Worm (Caenorhabditis elegans) whole organism, midembryonic: ENCODE measurements around the gene skr-17.

ENCODE experiments used
- T22C8.4 ChIP-seq: fragments of 200-800 bp; sonication (Bioruptor generic); IDR thresholded peaks from 2 replicates; pipeline ENCODE4 v1.3.6; 2022; ENCODE audit warnings: missing genetic modification characterization, missing compliant biosample characterization
- cog-1 ChIP-seq: sonication (generic microtip); optimal IDR thresholded peaks from 2 replicates; lab custom pipeline; 2016; ENCODE audit warnings: missing genetic modification characterization, missing compliant biosample characterization
- flt-1 ChIP-seq: fragments of 200-800 bp; sonication (Bioruptor generic); IDR thresholded peaks from 2 replicates; pipeline ENCODE4 v1.3.6; 2022; ENCODE audit warnings: missing genetic modification characterization, missing compliant biosample characterization
- med-1 ChIP-seq: sonication (generic microtip); optimal IDR thresholded peaks from 2 replicates; lab custom pipeline; 2017; ENCODE audit warnings: missing genetic modification characterization, mild to moderate bottlenecking, missing compliant biosample characterization, antibody characterized with exemption, missing genetic modification reagents; ENCODE audit not compliant: insufficient read depth
- ref-1 ChIP-seq: fragments of 200-800 bp; sonication (Bioruptor generic); conservative IDR thresholded peaks from 2 replicates; pipeline ENCODE4 v1.3.6; 2022; ENCODE audit warnings: missing genetic modification reagents, missing genetic modification characterization, missing compliant biosample characterization
- tab-1 ChIP-seq: fragments of 200-800 bp; sonication (Bioruptor generic); IDR thresholded peaks from 2 replicates; pipeline ENCODE4 v1.3.6; 2022; ENCODE audit warnings: missing genetic modification characterization, missing compliant biosample characterization
- ztf-29 ChIP-seq: fragments of 200-800 bp; sonication (Bioruptor generic); IDR thresholded peaks from 2 replicates; pipeline ENCODE4 v1.3.6; 2022; ENCODE audit warnings: missing genetic modification reagents, missing genetic modification characterization, missing compliant biosample characterization

ce11 chrII:7792514-7792913, 9.2 kb downstream of the skr-17 start:
- TF ChIP-seq tab-1 (GFP tag; lab: Robert Waterston, UW) (no peak), flt-1 (GFP tag; lab: Robert Waterston, UW) (no peak), ref-1 (GFP tag; lab: Robert Waterston, UW) (no peak), T22C8.4 (GFP tag; lab: Robert Waterston, UW) (no peak), ztf-29 (GFP tag; lab: Robert Waterston, UW) (no peak), med-1 (GFP tag; lab: Kevin White, UChicago) (no peak), cog-1 (tag; lab: Kevin White, UChicago) (no peak)
